Worm (Caenorhabditis elegans) whole organism, mixed stage, embryonic: ENCODE data around the gene B0252.5.

Source experiments
- blmp-1 ChIP-seq: fragments of 150-350 bp; optimal IDR thresholded peaks from 2 replicates; lab custom pipeline; 2014; ENCODE audit warnings: missing biosample characterization, missing genetic modification characterization
- ceh-39 ChIP-seq: fragments of 150-350 bp; optimal IDR thresholded peaks from 2 replicates; lab custom pipeline; 2014; ENCODE audit warnings: missing biosample characterization, missing genetic modification characterization
- drap-1 ChIP-seq: fragments of 200-800 bp; sonication (Bioruptor generic); optimal IDR thresholded peaks from 3 replicates; lab custom pipeline; 2018; ENCODE audit warnings: mild to moderate bottlenecking, missing genetic modification characterization, missing compliant biosample characterization
- lin-13 ChIP-seq: fragments of 150-350 bp; optimal IDR thresholded peaks from 2 replicates; lab custom pipeline; 2014; ENCODE audit warnings: missing biosample characterization, missing genetic modification characterization
- mls-2 ChIP-seq: sonication (generic microtip); optimal IDR thresholded peaks from 2 replicates; lab custom pipeline; 2016; ENCODE audit warnings: mild to moderate bottlenecking, missing genetic modification characterization, moderate library complexity, missing compliant biosample characterization
- nhr-2 ChIP-seq: fragments of 150-350 bp; optimal IDR thresholded peaks from 2 replicates; lab custom pipeline; 2014; ENCODE audit warnings: missing biosample characterization, missing genetic modification characterization
- nhr-28 ChIP-seq: fragments of 150-350 bp; optimal IDR thresholded peaks from 2 replicates; lab custom pipeline; 2014; ENCODE audit warnings: missing biosample characterization, missing genetic modification characterization
- pha-4 ChIP-seq: fragments of 150-350 bp; optimal IDR thresholded peaks from 2 replicates; lab custom pipeline; 2018; ENCODE audit warnings: missing biosample characterization, missing genetic modification reagents, missing genetic modification characterization
- unc-39 ChIP-seq: fragments of 150-350 bp; optimal IDR thresholded peaks from 2 replicates; lab custom pipeline; 2014; ENCODE audit warnings: missing biosample characterization, missing genetic modification characterization
- unc-62 ChIP-seq: fragments of 150-350 bp; optimal IDR thresholded peaks from 2 replicates; lab custom pipeline; 2014; ENCODE audit warnings: missing biosample characterization, missing genetic modification reagents, missing genetic modification characterization
- zip-8 ChIP-seq: fragments of 150-350 bp; optimal IDR thresholded peaks from 2 replicates; lab custom pipeline; 2014; ENCODE audit warnings: missing biosample characterization, missing genetic modification characterization

DNA sequence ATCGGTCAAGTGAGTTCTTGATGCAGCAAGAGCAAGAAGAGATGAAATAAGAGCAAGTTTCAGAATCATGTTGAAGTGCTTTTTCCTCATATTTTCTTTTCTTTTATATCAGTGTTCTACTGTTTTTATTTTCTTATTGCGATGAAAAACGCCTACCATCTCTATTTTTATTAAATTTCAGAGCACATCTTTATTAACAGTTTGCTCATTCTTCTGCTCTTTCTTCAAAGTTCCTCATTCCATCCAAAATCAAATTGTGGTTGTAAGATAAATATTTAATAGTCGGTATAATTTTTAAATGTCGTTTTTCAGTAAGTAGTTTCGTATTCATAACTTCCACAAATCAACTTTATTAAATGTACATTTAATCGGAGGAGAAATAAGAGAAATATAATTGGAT is 46.2 kb downstream of the B0252.5 start, which contains the start of gene C44B7.5:
- no peak for TF ChIP-seq nhr-2 (tag; lab: Kevin White, UChicago)
- TF ChIP-seq lin-13 (tag; lab: Kevin White, UChicago), result no peak
- no peak for TF ChIP-seq zip-8
- TF ChIP-seq unc-39 (tag; lab: Kevin White, UChicago), result no peak
- no peak for TF ChIP-seq drap-1 (GFP tag; lab: Kevin White, UChicago)
- TF ChIP-seq ceh-39 (tag; lab: Kevin White, UChicago), result no peak
- TF ChIP-seq blmp-1 (tag; lab: Kevin White, UChicago), result no peak
- no peak for TF ChIP-seq nhr-28 (tag; lab: Kevin White, UChicago)
- no peak for TF ChIP-seq pha-4 (tag; lab: Kevin White, UChicago)
- TF ChIP-seq unc-62 (GFP tag; lab: Kevin White, UChicago), result no peak
- TF ChIP-seq mls-2 (tag; lab: Kevin White, UChicago), result no peak
